Worm (Caenorhabditis elegans): ENCODE measurements around the gene gfi-1.

Gene gfi-1

DNA sequence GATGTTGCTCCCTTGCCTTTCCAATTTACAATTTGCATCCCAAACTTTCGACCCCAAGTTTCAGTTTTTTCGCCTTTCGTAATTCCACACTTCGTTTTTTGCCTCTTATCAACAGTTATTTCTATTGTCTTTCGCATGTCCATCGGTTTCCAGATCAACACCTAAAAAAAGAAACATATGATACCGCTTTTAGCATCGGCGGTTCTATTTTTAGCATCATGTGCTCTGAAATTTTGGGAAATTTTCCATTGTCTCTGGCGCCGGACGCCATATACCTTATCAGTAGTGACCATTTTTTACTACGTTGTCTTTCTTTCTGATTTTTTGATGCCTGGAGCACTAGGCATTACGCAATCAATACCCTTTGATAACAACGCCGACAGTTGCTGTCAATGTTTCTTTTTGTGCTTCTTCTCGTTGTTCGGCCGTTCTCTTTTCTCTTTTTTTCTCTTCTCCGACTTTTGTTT, 43.7 kb downstream of the gfi-1 start, which contains the start of gene bcl-11:
TSS of gene bcl-11 (plus strand) at position 51 of the 467 bp plus-strand sequence.
- TF ChIP-seq unc-62 (GFP tag; optimal IDR thresholded peaks at IDR 0.05): no peak

DNA sequence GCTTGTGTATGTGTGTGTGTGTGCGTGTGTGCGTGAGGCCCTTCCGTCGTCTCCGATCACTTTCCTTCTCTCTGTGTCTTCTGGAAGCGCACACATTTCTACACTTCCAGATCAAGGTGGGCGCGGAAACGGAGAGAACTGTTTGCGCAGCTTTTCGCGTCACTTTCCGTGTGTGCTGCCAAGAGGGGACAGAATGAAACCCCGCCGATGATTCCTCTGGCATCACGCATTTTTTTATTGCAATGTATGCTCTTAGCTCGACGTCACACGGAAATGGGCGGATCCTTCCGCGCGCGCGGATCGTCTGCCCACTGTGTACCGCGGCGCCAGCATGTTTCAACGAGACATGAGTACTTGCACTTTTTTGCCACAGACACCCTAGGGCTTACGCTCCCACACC, 44.3 kb downstream of the gfi-1 start:
- no peak for TF ChIP-seq unc-62 (GFP tag; optimal IDR thresholded peaks at IDR 0.05)

DNA sequence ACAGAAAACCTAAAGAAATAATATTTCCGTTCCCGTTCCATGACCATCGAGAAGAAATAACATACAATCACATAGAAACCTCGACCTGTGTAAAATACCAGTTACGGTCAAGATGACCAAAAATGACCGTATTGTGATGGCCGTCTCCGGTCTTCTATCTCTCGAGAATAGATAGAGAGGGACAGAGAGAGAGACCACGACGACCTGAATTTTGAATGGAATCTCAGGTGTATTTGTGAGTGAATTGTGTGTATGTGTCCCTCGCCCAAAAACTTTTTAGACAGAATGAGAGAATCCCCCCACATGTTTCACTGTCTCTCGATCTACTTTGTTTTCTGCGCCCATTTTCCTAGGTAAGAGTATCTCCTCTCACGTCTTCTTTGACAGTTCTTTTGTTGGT, 44.9 kb downstream of the gfi-1 start:
- no peak for TF ChIP-seq unc-62 (GFP tag; optimal IDR thresholded peaks at IDR 0.05)

DNA sequence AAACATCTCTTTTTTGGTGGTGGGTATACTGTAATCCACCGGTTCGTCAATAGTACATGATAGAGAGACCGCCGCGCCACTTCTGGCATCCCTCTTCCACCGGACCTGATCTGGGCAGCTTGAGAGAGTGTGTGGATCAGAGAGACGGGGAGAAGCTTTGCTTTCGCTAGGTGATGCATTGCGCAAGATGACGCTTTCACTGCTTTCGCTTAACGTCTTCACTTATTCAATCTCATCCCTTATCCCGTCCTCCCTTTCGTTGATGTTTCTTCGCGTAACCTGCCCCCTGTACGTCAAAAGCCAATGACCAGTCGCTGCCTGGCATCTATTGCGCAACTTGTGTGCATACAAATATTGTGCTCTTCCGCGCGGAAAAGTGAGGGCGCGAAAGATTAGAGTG, 45.5 kb downstream of the gfi-1 start:
- no peak for TF ChIP-seq unc-62 (GFP tag; optimal IDR thresholded peaks at IDR 0.05)

DNA sequence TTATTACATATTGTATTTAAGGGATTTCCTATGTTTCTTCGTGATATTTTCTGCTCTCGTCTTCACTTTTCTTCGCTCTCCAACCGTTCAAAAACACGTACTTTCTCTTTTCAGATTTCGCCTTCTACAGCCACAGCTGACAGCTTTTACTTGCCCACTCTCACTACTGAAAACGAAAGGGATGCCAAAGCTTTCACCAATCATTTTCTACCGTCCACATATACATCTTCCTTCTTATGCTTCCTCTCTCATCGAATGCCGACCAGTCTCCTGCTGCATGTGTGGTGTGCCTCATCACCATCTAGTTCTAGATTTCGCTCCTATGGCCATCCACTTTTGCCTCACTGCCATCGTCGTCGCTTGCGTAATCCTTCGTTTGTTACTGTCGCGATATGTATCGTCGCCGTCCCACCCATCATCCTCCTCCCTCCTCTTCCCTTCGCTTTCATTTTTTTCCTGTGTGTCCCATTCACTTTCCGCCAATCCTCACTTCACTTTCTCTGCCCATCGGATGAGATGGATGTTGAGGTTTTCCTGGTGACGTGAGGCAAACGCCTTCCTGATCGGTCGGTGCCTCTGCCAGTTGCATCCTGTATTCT, 46.5 kb downstream of the gfi-1 start:
- no peak for TF ChIP-seq unc-62 (GFP tag; optimal IDR thresholded peaks at IDR 0.05)

DNA sequence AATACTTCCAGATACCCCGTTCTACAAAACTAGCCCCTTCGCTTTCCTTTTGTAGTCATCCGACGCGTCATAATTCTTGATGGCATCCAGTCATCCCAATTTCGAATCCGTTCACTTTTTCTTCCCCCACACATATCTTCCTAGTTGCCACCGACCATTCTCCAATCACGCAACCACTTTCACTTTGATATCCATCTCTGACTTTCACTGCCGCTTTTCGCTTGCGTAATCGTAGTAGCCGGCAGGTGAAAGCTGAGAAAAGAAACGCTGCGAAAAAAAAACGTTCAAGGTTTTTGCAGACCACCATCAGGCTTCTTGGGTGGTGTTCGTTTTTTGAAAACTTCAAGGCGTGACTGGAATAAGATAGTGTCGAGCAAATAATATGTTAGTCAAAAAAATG, 47.4 kb downstream of the gfi-1 start:
- no peak for TF ChIP-seq unc-62 (GFP tag; optimal IDR thresholded peaks at IDR 0.05)

DNA sequence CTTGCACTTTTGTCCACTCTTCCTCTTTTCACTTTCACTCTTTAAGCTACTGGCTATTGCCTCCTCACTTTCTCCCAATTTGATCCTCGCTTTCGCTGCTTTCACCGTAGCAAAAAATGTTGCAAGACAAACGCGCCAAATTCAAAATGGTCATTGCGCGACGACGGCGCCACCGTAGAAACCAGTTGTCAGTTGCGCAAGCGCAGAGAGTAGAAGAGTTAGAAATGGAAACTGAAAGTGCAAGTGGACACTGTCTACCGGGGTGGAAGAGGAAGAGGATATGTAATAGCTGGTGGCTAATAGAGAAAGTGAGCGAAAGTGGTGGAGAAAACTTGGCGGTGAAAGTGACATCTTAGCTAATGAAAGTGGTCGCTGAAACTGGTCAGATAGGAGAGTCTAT, 48.6 kb downstream of the gfi-1 start:
- no peak for TF ChIP-seq unc-62 (GFP tag; optimal IDR thresholded peaks at IDR 0.05)

DNA sequence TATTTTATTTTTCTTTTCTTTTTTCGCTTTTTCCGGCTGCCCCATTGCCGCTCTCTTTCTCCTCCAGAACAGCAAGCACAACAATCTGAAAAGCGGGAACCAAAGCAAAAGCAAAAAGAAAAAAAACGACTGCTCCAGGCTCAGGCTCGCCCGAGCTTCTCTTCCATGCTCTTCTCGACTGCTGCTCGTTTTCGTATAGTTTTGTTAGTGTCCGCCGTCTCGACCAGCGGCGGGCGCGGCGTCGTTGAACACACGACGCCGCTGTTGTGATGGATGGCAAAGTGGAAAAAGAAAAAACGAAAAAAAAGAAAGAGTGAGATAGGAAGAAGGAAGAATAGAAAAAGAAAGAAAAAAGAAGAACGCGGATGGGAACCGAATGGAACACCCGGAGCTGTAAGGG, 49.6 kb downstream of the gfi-1 start:
- TF ChIP-seq unc-62 (GFP tag; optimal IDR thresholded peaks at IDR 0.05): no peak

DNA sequence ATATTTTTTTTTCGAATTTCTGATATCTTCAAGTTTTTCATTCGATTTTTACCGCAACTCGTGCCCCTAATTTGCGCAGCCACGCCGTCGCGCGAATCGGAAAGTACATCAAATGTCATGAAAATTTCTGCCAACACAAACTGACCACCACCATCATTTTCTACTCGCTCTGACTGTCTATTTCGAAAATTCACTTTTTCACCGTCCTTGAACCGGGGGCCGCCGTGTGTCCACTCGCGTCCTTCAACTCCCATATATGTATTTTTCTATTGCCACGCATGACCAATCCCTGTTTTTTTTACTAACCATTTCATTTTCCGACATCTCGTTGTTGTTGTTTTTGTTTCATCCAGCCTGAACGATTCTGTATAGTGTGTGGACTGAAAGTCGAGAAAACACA, 50.1 kb downstream of the gfi-1 start:
- TF ChIP-seq unc-62 (GFP tag; optimal IDR thresholded peaks at IDR 0.05): no peak

DNA sequence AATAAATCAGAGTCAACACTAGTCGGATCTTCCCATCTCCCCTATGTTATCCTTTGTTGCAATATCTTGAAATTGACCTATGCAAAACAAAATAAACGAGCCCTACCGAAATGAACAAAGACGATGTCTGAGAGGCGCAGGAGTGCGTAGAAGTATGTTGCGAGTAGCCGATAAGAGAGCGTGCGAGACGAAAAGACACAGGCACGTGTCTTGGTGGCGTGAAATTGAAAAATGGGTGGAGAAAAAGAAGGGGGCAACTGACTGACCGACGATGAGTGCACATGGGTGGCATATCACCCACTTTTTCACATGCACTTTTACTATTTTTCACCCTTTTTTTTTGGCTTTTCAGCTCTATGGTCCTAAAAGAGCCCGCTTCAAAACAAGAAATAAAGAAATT, 51.6 kb downstream of the gfi-1 start:
- TF ChIP-seq unc-62 (GFP tag; optimal IDR thresholded peaks at IDR 0.05): no peak

DNA sequence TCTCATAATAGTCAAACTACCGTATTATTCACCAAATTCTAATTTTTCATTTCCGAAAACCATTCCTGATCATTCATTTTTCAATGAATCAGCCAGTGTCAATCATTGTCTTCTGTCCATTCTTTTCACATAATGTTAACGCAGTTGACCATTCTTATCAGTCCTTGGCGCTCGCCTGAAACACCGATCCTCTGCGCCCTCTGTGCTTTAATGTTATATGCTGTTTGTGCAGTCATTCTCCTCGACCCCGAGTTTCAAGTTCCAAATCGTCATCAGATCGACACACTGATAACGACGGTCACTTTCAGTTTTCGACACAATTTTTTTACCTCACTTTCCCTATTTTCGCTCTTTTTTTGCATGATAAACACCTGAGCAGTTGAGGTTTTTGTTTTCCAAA, 52.8 kb downstream of the gfi-1 start:
- no peak for TF ChIP-seq unc-62 (GFP tag; optimal IDR thresholded peaks at IDR 0.05)

DNA sequence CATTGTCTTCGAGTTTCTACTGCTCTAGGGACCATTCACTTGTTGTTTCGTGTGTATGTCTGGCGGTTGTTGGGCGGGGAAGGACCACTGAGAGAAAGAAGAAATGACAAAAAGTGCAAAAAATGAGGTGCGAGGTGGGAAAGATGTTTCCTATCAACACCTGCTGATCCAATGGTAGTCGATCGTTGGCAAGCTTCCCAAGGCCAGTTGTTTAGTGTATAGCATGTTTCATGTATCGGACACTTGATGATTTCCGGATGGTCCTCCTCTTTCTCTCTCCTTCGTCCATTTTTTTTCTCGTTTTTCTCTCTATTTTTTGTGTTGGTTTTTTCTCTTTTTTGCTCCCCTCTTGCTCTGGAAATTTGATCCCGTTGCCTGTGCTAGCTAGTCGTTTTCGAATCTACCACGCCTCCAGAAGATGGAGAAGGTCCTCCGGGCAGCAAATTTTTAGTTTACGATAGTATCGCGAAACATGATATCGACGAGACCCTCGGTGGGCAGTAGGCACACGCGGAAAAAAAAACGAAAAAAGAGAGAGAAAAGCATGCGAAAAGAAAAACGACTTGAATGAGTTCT, 53.6 kb downstream of the gfi-1 start:
- no peak for TF ChIP-seq unc-62 (GFP tag; optimal IDR thresholded peaks at IDR 0.05)

DNA sequence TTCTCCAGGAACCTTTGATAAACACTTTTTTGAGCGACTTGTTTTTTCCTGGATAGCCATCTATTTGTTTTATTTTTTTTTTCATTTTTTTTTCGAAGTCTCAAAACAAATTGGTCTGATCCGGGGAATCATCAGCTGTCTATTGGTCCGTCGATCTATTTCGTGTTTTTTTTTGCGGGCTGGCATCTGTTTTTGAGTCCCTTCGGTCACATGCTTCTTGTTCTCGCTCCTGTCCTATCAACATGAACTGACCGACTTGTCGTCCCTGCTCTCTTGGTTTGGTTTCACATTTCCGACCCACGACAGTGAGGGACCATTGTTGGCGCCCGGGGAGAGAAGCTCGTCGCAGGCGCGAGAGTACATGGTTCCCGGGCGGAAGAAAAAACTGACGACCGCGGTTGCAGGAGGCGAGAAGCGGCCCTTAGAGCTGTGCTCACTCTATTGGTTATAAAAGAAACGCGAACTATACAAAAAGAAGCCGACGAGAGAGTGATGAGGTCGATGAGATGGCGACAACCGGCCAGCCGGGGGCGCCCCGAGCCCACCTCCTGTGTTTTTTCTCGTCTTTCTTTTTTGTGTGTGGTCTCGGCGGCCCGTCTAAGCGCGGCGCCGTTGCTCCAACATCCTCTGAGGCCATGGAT, 55.1 kb downstream of the gfi-1 start:
- TF ChIP-seq unc-62 (GFP tag; optimal IDR thresholded peaks at IDR 0.05): no peak

Data from whole organism, dauer.